Worm (Caenorhabditis elegans) whole organism, L3 larva: ENCODE data around the gene cka-1.

Experiments
- R02D3.7 ChIP-seq: fragments of 150-350 bp; optimal IDR thresholded peaks from 2 replicates; lab custom pipeline; 2014; ENCODE audit warnings: missing biosample characterization, missing genetic modification characterization
- ceh-16 ChIP-seq: sonication (generic microtip); optimal IDR thresholded peaks from 2 replicates; lab custom pipeline; 2017; ENCODE audit warnings: missing biosample characterization, missing genetic modification characterization
- ceh-28 ChIP-seq: fragments of 150-350 bp; optimal IDR thresholded peaks from 2 replicates; lab custom pipeline; 2014; ENCODE audit warnings: missing biosample characterization, missing genetic modification reagents, missing genetic modification characterization
- ceh-82 ChIP-seq: fragments of 150-350 bp; optimal IDR thresholded peaks from 2 replicates; lab custom pipeline; 2014; ENCODE audit warnings: missing biosample characterization, missing genetic modification characterization
- ceh-9 ChIP-seq: sonication (generic microtip); optimal IDR thresholded peaks from 2 replicates; lab custom pipeline; 2018; ENCODE audit warnings: missing biosample characterization, missing genetic modification characterization
- daf-12 ChIP-seq: fragments of 150-350 bp; optimal IDR thresholded peaks from 2 replicates; lab custom pipeline; 2014; ENCODE audit warnings: missing biosample characterization, missing genetic modification reagents, missing genetic modification characterization
- egl-5 ChIP-seq: fragments of 150-350 bp; optimal IDR thresholded peaks from 2 replicates; lab custom pipeline; 2017; ENCODE audit warnings: missing biosample characterization, missing genetic modification reagents, missing genetic modification characterization, inconsistent platforms
- elt-1 ChIP-seq: fragments of 150-350 bp; optimal IDR thresholded peaks from 2 replicates; lab custom pipeline; 2014; ENCODE audit warnings: missing biosample characterization, missing genetic modification characterization
- elt-2 ChIP-seq: sonication (generic microtip); optimal IDR thresholded peaks from 2 replicates; lab custom pipeline; 2016; ENCODE audit warnings: missing genetic modification reagents, mild to moderate bottlenecking, missing genetic modification characterization, missing compliant biosample characterization
- elt-3 ChIP-seq, 3 experiments: fragments of 150-350 bp in 1 of 3; sonication (generic microtip) in 2 of 3; optimal IDR thresholded peaks; 2 replicates in 2 of 3; 4 replicates in 1 of 3; lab custom pipeline; 2014 to 2017; ENCODE audit warnings: missing biosample characterization in 3 of 3, missing genetic modification characterization in 3 of 3
- eor-1 ChIP-seq, 2 experiments: fragments of 150-350 bp; optimal IDR thresholded peaks; 2 replicates each; lab custom pipeline; 2014 to 2018; ENCODE audit warnings: missing biosample characterization in 2 of 2, missing genetic modification characterization in 2 of 2
- fkh-10 ChIP-seq: sonication (generic microtip); optimal IDR thresholded peaks from 2 replicates; lab custom pipeline; 2017; ENCODE audit warnings: missing biosample characterization, missing genetic modification reagents, missing genetic modification characterization
- fkh-2 ChIP-seq: fragments of 150-350 bp; optimal IDR thresholded peaks from 2 replicates; lab custom pipeline; 2014; ENCODE audit warnings: missing biosample characterization, missing genetic modification reagents, missing genetic modification characterization
- fos-1 ChIP-seq: fragments of 150-350 bp; optimal IDR thresholded peaks from 2 replicates; lab custom pipeline; 2014; ENCODE audit warnings: missing biosample characterization, missing genetic modification characterization
- hmg-11 ChIP-seq: sonication (generic microtip); optimal IDR thresholded peaks from 2 replicates; lab custom pipeline; 2016; ENCODE audit warnings: missing genetic modification characterization, missing compliant biosample characterization
- jun-1 ChIP-seq: fragments of 150-350 bp; optimal IDR thresholded peaks from 2 replicates; lab custom pipeline; 2014; ENCODE audit warnings: missing biosample characterization, missing genetic modification reagents, missing genetic modification characterization
- lin-15B ChIP-seq: fragments of 150-350 bp; optimal IDR thresholded peaks from 2 replicates; lab custom pipeline; 2014; ENCODE audit warnings: missing biosample characterization, missing genetic modification characterization
- lin-39 ChIP-seq: fragments of 150-350 bp; optimal IDR thresholded peaks from 2 replicates; lab custom pipeline; 2018; ENCODE audit warnings: missing biosample characterization, missing genetic modification reagents, missing genetic modification characterization
- mdl-1 ChIP-seq: fragments of 150-350 bp; optimal IDR thresholded peaks from 2 replicates; lab custom pipeline; 2014; ENCODE audit warnings: missing biosample characterization, missing genetic modification characterization
- nfya-1 ChIP-seq: sonication (generic microtip); optimal IDR thresholded peaks from 2 replicates; lab custom pipeline; 2017; ENCODE audit warnings: missing genetic modification characterization, mild to moderate bottlenecking, missing compliant biosample characterization, antibody characterized with exemption, moderate library complexity; ENCODE audit not compliant: insufficient read depth
- nhr-11 ChIP-seq: fragments of 150-350 bp; optimal IDR thresholded peaks from 2 replicates; lab custom pipeline; 2014; ENCODE audit warnings: missing biosample characterization, missing genetic modification characterization
- nhr-23 ChIP-seq: fragments of 150-350 bp; optimal IDR thresholded peaks from 2 replicates; lab custom pipeline; 2014; ENCODE audit warnings: missing biosample characterization, missing genetic modification reagents, missing genetic modification characterization
- nhr-237 ChIP-seq: fragments of 150-350 bp; optimal IDR thresholded peaks from 2 replicates; lab custom pipeline; 2014; ENCODE audit warnings: missing biosample characterization, missing genetic modification characterization
- nhr-25 ChIP-seq: sonication (generic microtip); optimal IDR thresholded peaks from 2 replicates; lab custom pipeline; 2017; ENCODE audit warnings: missing biosample characterization, missing genetic modification characterization
- nhr-28 ChIP-seq: fragments of 150-350 bp; optimal IDR thresholded peaks from 2 replicates; lab custom pipeline; 2014; ENCODE audit warnings: missing biosample characterization, missing genetic modification characterization
- nhr-76 ChIP-seq: fragments of 150-350 bp; sonication (generic microtip); optimal IDR thresholded peaks from 5 replicates; lab custom pipeline; 2014; ENCODE audit warnings: missing biosample characterization, missing genetic modification characterization
- nhr-77 ChIP-seq: fragments of 150-350 bp; optimal IDR thresholded peaks from 2 replicates; lab custom pipeline; 2014; ENCODE audit warnings: missing biosample characterization, missing genetic modification characterization
- pqm-1 ChIP-seq: fragments of 150-350 bp; optimal IDR thresholded peaks from 2 replicates; lab custom pipeline; 2017; ENCODE audit warnings: missing biosample characterization, missing genetic modification characterization, inconsistent platforms
- skn-1 ChIP-seq: fragments of 150-350 bp; optimal IDR thresholded peaks from 2 replicates; lab custom pipeline; 2014; ENCODE audit warnings: missing biosample characterization, missing genetic modification characterization
- snpc-4 ChIP-seq: fragments of 150-350 bp; optimal IDR thresholded peaks from 2 replicates; lab custom pipeline; 2014; ENCODE audit warnings: missing biosample characterization, missing genetic modification characterization
- tbx-2 ChIP-seq: sonication (generic microtip); optimal IDR thresholded peaks from 2 replicates; lab custom pipeline; 2016; ENCODE audit warnings: mild to moderate bottlenecking, missing genetic modification characterization, missing compliant biosample characterization
- unc-39 ChIP-seq: sonication (generic microtip); optimal IDR thresholded peaks from 4 replicates; lab custom pipeline; 2017; ENCODE audit warnings: missing biosample characterization, missing genetic modification characterization
- ztf-4 ChIP-seq: fragments of 150-350 bp; optimal IDR thresholded peaks from 2 replicates; lab custom pipeline; 2014; ENCODE audit warnings: missing biosample characterization, missing genetic modification characterization

Gene cka-1

ce11 chrIV:9737204-9737790 is at the start of gene cka-1:
TSS of gene cka-1 (minus strand) at chrIV:9737621.
- TF ChIP-seq pqm-1 (tag; lab: Kevin White, UChicago) (peak; percentile 56), nfya-1 (tag; lab: Kevin White, UChicago) (peak; percentile 13), nhr-23 (tag; lab: Kevin White, UChicago) (no peak), elt-2 (tag; lab: Kevin White, UChicago) (peak; percentile 65), nhr-237 (tag; lab: Kevin White, UChicago) (no peak)

- TF ChIP-seq nhr-77 (tag; lab: Kevin White, UChicago) (no peak), ceh-16 (tag; lab: Kevin White, UChicago) (no peak), nhr-237 (tag; lab: Kevin White, UChicago) (no peak), elt-2 (tag; lab: Kevin White, UChicago) (no peak), unc-39 (no peak), ceh-9 (tag; lab: Kevin White, UChicago) (no peak), hmg-11 (no peak), fkh-10 (GFP tag; lab: Kevin White, UChicago) (no peak), eor-1 (tag; optimal IDR thresholded peaks at IDR 0.05; lab: Kevin White, UChicago) (no peak), lin-15B (tag; lab: Kevin White, UChicago) (no peak), nhr-11 (tag; lab: Kevin White, UChicago) (no peak), jun-1 (tag; lab: Kevin White, UChicago) (no peak), ztf-4 (no peak), mdl-1 (tag; lab: Kevin White, UChicago) (no peak), lin-39 (tag; lab: Kevin White, UChicago) (no peak), ceh-82 (tag; lab: Kevin White, UChicago) (no peak), daf-12 (no peak), fkh-2 (tag; lab: Kevin White, UChicago) (no peak)
Measured at ce11 chrIV:9784689-9785088, 47.3 kb upstream of the cka-1 start, which contains the start of gene sre-4. TSS of gene sre-4 (minus strand) at chrIV:9784789.

- TF ChIP-seq fkh-10 (GFP tag; lab: Kevin White, UChicago) (no peak), R02D3.7 (tag; lab: Kevin White, UChicago) (no peak), ceh-82 (tag; lab: Kevin White, UChicago) (no peak), nhr-76 (tag; lab: Kevin White, UChicago) (no peak), elt-1 (tag; lab: Kevin White, UChicago) (no peak)
- TF ChIP-seq, all 47 proteins: peak for 0
Measured at ce11 chrIV:9778016-9778415, 40.6 kb upstream of the cka-1 start, which contains the start of gene T13F2.6. TSS of gene T13F2.6 (plus strand) at chrIV:9778321.

ce11 chrIV:9777535-9777934 is 40.1 kb upstream of the cka-1 start, which contains the start of gene sna-2:
TSS of gene sna-2 (minus strand) at chrIV:9777634.
- TF ChIP-seq egl-5 (tag; lab: Kevin White, UChicago) (peak; percentile 85), lin-39 (tag; lab: Kevin White, UChicago) (peak; percentile 36), nhr-25 (tag; lab: Kevin White, UChicago) (peak; percentile 49), lin-15B (tag; lab: Kevin White, UChicago) (peak; percentile 34), jun-1 (tag; lab: Kevin White, UChicago) (no peak), snpc-4 (tag; lab: Kevin White, UChicago) (no peak), nhr-77 (tag; lab: Kevin White, UChicago) (no peak), nfya-1 (tag; lab: Kevin White, UChicago) (peak; percentile 56)

ce11 chrIV:9773441-9773840 is 36.0 kb upstream of the cka-1 start:
- TF ChIP-seq skn-1 (tag; lab: Kevin White, UChicago) (no peak), daf-12 (no peak), nfya-1 (tag; lab: Kevin White, UChicago) (no peak), ceh-28 (tag; lab: Kevin White, UChicago) (no peak), fkh-10 (GFP tag; lab: Kevin White, UChicago) (no peak), nhr-11 (tag; lab: Kevin White, UChicago) (no peak), nhr-28 (tag; lab: Kevin White, UChicago) (no peak), elt-1 (tag; lab: Kevin White, UChicago) (no peak), egl-5 (tag; lab: Kevin White, UChicago) (no peak), fkh-2 (tag; lab: Kevin White, UChicago) (no peak), mdl-1 (tag; lab: Kevin White, UChicago) (no peak), fos-1 (tag; lab: Kevin White, UChicago) (no peak), lin-15B (tag; lab: Kevin White, UChicago) (no peak), ztf-4 (no peak), nhr-77 (tag; lab: Kevin White, UChicago) (no peak), snpc-4 (tag; lab: Kevin White, UChicago) (no peak), elt-3 (tag; optimal IDR thresholded peaks at IDR 0.05; lab: Kevin White, UChicago) (no peak), tbx-2 (tag; lab: Kevin White, UChicago) (no peak)
